Worm (Caenorhabditis elegans) whole organism, late embryonic: ENCODE measurements around the gene swt-1.

ENCODE experiments used
- F13H6.1 ChIP-seq: sonication (generic microtip); optimal IDR thresholded peaks from 2 replicates; lab custom pipeline; 2016; ENCODE audit warnings: missing genetic modification characterization, missing compliant biosample characterization
- nfya-1 ChIP-seq: sonication (generic microtip); optimal IDR thresholded peaks from 2 replicates; lab custom pipeline; 2017; ENCODE audit warnings: missing genetic modification characterization, mild to moderate bottlenecking, missing compliant biosample characterization, antibody characterized with exemption, moderate library complexity
- pag-3 ChIP-seq: sonication (generic microtip); optimal IDR thresholded peaks from 2 replicates; lab custom pipeline; 2016; ENCODE audit warnings: missing compliant biosample characterization, missing genetic modification characterization, borderline replicate concordance
- sox-4 ChIP-seq: sonication (generic microtip); optimal IDR thresholded peaks from 2 replicates; lab custom pipeline; 2017; ENCODE audit warnings: mild to moderate bottlenecking, missing genetic modification characterization, inconsistent platforms, missing compliant biosample characterization

DNA sequence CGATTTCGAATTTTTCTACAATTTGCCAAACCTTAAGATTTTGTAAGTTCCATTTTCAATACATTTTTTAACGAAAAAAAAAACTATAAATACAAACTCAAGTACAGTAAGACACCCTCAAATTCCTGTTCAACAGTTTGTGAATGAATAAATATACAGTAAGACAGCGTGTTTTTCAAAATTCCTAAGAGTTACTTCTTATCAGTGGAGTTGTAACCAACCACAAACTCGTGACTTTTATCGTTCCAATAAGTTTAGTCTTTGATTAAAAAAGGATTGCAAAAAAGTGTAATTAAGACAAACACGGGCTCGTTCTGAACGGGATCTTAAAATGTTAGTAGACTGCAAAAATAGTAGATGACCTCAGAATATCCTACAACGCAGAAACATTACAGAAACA lies 32.2 kb upstream of the swt-1 start:
- TF ChIP-seq F13H6.1 (tag; lab: Kevin White, UChicago) (no peak), pag-3 (tag; lab: Kevin White, UChicago) (no peak), nfya-1 (no peak), sox-4 (tag; lab: Kevin White, UChicago) (no peak)
